Worm (Caenorhabditis elegans) whole organism, L2 larva: Measurements from ENCODE around the gene utx-1.

Experiments
- C34F6.9 ChIP-seq: fragments of 150-350 bp; optimal IDR thresholded peaks from 2 replicates; lab custom pipeline; 2014; ENCODE audit warnings: missing biosample characterization, missing genetic modification characterization
- F13H6.1 ChIP-seq: sonication (generic microtip); optimal IDR thresholded peaks from 2 replicates; lab custom pipeline; 2016; ENCODE audit warnings: missing genetic modification characterization, missing compliant biosample characterization
- Y55F3AM.14 ChIP-seq: fragments of 200-800 bp; sonication (Bioruptor generic); optimal IDR thresholded peaks from 2 replicates; lab custom pipeline; 2018; ENCODE audit warnings: mild to moderate bottlenecking, missing genetic modification characterization, missing compliant biosample characterization
- ZK546.5 ChIP-seq: sonication (generic microtip); optimal IDR thresholded peaks from 2 replicates; lab custom pipeline; 2017; ENCODE audit warnings: missing biosample characterization, missing genetic modification characterization
- aly-2 ChIP-seq: fragments of 150-350 bp; optimal IDR thresholded peaks from 2 replicates; lab custom pipeline; 2014; ENCODE audit warnings: missing biosample characterization, missing genetic modification characterization
- ama-1 ChIP-seq: fragments of 150-350 bp; optimal IDR thresholded peaks from 2 replicates; lab custom pipeline; 2018; ENCODE audit warnings: inconsistent platforms
- blmp-1 ChIP-seq: sonication (generic microtip); optimal IDR thresholded peaks from 2 replicates; lab custom pipeline; 2017; ENCODE audit warnings: missing genetic modification characterization, mild to moderate bottlenecking, missing compliant biosample characterization, antibody characterized with exemption, moderate library complexity; ENCODE audit not compliant: insufficient read depth
- ceh-16 ChIP-seq: fragments of 150-350 bp; optimal IDR thresholded peaks from 2 replicates; lab custom pipeline; 2014; ENCODE audit warnings: missing biosample characterization, missing genetic modification characterization
- ceh-82 ChIP-seq: fragments of 150-350 bp; optimal IDR thresholded peaks from 2 replicates; lab custom pipeline; 2014; ENCODE audit warnings: missing biosample characterization, missing genetic modification characterization
- crh-2 ChIP-seq: sonication (generic microtip); optimal IDR thresholded peaks from 2 replicates; lab custom pipeline; 2017; ENCODE audit warnings: missing biosample characterization, missing genetic modification characterization
- dmd-4 ChIP-seq: sonication (generic microtip); optimal IDR thresholded peaks from 2 replicates; lab custom pipeline; 2017; ENCODE audit warnings: missing biosample characterization, missing genetic modification characterization
- egl-27 ChIP-seq: sonication (generic microtip); optimal IDR thresholded peaks from 3 replicates; lab custom pipeline; 2017; ENCODE audit warnings: missing biosample characterization, missing genetic modification reagents, missing genetic modification characterization
- elt-1 ChIP-seq: fragments of 150-350 bp; optimal IDR thresholded peaks from 2 replicates; lab custom pipeline; 2014; ENCODE audit warnings: missing biosample characterization, missing genetic modification characterization
- elt-3 ChIP-seq: sonication (generic microtip); optimal IDR thresholded peaks from 2 replicates; lab custom pipeline; 2017; ENCODE audit warnings: missing biosample characterization, missing genetic modification characterization
- fos-1 ChIP-seq: fragments of 150-350 bp; optimal IDR thresholded peaks from 2 replicates; lab custom pipeline; 2014; ENCODE audit warnings: missing biosample characterization, missing genetic modification characterization
- gmeb-1 ChIP-seq: fragments of 150-350 bp; optimal IDR thresholded peaks from 2 replicates; lab custom pipeline; 2014; ENCODE audit warnings: missing biosample characterization, missing genetic modification characterization
- lin-11 ChIP-seq: fragments of 150-350 bp; sonication (generic microtip); optimal IDR thresholded peaks from 2 replicates; lab custom pipeline; 2014; ENCODE audit warnings: missing biosample characterization, missing genetic modification characterization, inconsistent platforms, mixed read lengths
- lin-13 ChIP-seq: fragments of 150-350 bp; optimal IDR thresholded peaks from 2 replicates; lab custom pipeline; 2014; ENCODE audit warnings: missing biosample characterization, missing genetic modification reagents, missing genetic modification characterization
- lsy-2 ChIP-seq, 2 experiments: fragments of 150-350 bp in 1 of 2; sonication (generic microtip) in 1 of 2; optimal IDR thresholded peaks; 2 replicates each; lab custom pipeline; 2014 to 2017; ENCODE audit warnings: missing biosample characterization in 2 of 2, missing genetic modification characterization in 2 of 2
- mab-5 ChIP-seq: fragments of 150-350 bp; optimal IDR thresholded peaks from 2 replicates; lab custom pipeline; 2014; ENCODE audit warnings: missing biosample characterization, missing genetic modification characterization
- mbf-1 ChIP-seq: sonication (generic microtip); optimal IDR thresholded peaks from 2 replicates; lab custom pipeline; 2017; ENCODE audit warnings: missing biosample characterization, missing genetic modification characterization
- nhr-10 ChIP-seq: sonication (generic microtip); optimal IDR thresholded peaks from 2 replicates; lab custom pipeline; 2017; ENCODE audit warnings: missing biosample characterization, missing genetic modification characterization
- nhr-11 ChIP-seq: fragments of 150-350 bp; optimal IDR thresholded peaks from 2 replicates; lab custom pipeline; 2014; ENCODE audit warnings: missing biosample characterization, missing genetic modification characterization
- nhr-12 ChIP-seq: fragments of 150-350 bp; optimal IDR thresholded peaks from 2 replicates; lab custom pipeline; 2014; ENCODE audit warnings: missing biosample characterization, missing genetic modification characterization
- nhr-129 ChIP-seq: fragments of 150-350 bp; optimal IDR thresholded peaks from 2 replicates; lab custom pipeline; 2014; ENCODE audit warnings: missing biosample characterization, missing genetic modification characterization
- nhr-21 ChIP-seq: fragments of 150-350 bp; optimal IDR thresholded peaks from 2 replicates; lab custom pipeline; 2014; ENCODE audit warnings: missing biosample characterization, missing genetic modification characterization
- nhr-23 ChIP-seq: fragments of 150-350 bp; optimal IDR thresholded peaks from 2 replicates; lab custom pipeline; 2014; ENCODE audit warnings: missing biosample characterization, missing genetic modification reagents, missing genetic modification characterization
- nhr-237 ChIP-seq: fragments of 150-350 bp; optimal IDR thresholded peaks from 2 replicates; lab custom pipeline; 2014; ENCODE audit warnings: missing biosample characterization, missing genetic modification characterization
- nhr-25 ChIP-seq: fragments of 150-350 bp; sonication (generic microtip); optimal IDR thresholded peaks from 3 replicates; lab custom pipeline; 2014; ENCODE audit warnings: missing biosample characterization, missing genetic modification characterization
- nhr-6 ChIP-seq: fragments of 150-350 bp; optimal IDR thresholded peaks from 2 replicates; lab custom pipeline; 2014; ENCODE audit warnings: missing biosample characterization, missing genetic modification characterization
- peb-1 ChIP-seq: fragments of 150-350 bp; optimal IDR thresholded peaks from 2 replicates; lab custom pipeline; 2014; ENCODE audit warnings: missing biosample characterization, missing genetic modification characterization
- sem-4 ChIP-seq: fragments of 150-350 bp; optimal IDR thresholded peaks from 2 replicates; lab custom pipeline; 2014; ENCODE audit warnings: missing biosample characterization, missing genetic modification reagents, missing genetic modification characterization
- skn-1 ChIP-seq: sonication (generic microtip); optimal IDR thresholded peaks from 2 replicates; lab custom pipeline; 2017; ENCODE audit warnings: missing biosample characterization, missing genetic modification characterization
- sma-3 ChIP-seq: sonication (generic microtip); optimal IDR thresholded peaks from 2 replicates; lab custom pipeline; 2016; ENCODE audit warnings: missing genetic modification reagents, missing genetic modification characterization, missing compliant biosample characterization
- sma-9 ChIP-seq, 2 experiments: fragments of 150-350 bp in 1 of 2; sonication (generic microtip) in 1 of 2; optimal IDR thresholded peaks; 2 replicates each; lab custom pipeline; 2014 to 2016; ENCODE audit warnings: missing genetic modification characterization in 2 of 2, mild to moderate bottlenecking in 1 of 2, missing biosample characterization in 1 of 2, missing compliant biosample characterization in 1 of 2, missing genetic modification reagents in 1 of 2, moderate library complexity in 1 of 2
- snpc-4 ChIP-seq: fragments of 150-350 bp; optimal IDR thresholded peaks from 2 replicates; lab custom pipeline; 2014; ENCODE audit warnings: missing biosample characterization, missing genetic modification characterization
- unc-39 ChIP-seq: fragments of 150-350 bp; optimal IDR thresholded peaks from 2 replicates; lab custom pipeline; 2014; ENCODE audit warnings: missing biosample characterization, missing genetic modification characterization
- unc-55 ChIP-seq: fragments of 150-350 bp; sonication (generic microtip); optimal IDR thresholded peaks from 3 replicates; lab custom pipeline; 2014; ENCODE audit warnings: missing biosample characterization, missing genetic modification reagents, missing genetic modification characterization
- zag-1 ChIP-seq: fragments of 150-350 bp; optimal IDR thresholded peaks from 2 replicates; lab custom pipeline; 2014; ENCODE audit warnings: missing biosample characterization, missing genetic modification characterization
- ztf-1 ChIP-seq: fragments of 200-800 bp; sonication (Bioruptor generic); conservative IDR thresholded peaks from 2 replicates; pipeline ENCODE4 v1.3.6; 2022; ENCODE audit warnings: missing genetic modification characterization, missing compliant biosample characterization
- ztf-11 ChIP-seq: sonication (generic microtip); optimal IDR thresholded peaks from 2 replicates; lab custom pipeline; 2017; ENCODE audit warnings: missing biosample characterization, missing genetic modification characterization
- ztf-4 ChIP-seq: fragments of 150-350 bp; optimal IDR thresholded peaks from 2 replicates; lab custom pipeline; 2014; ENCODE audit warnings: missing biosample characterization, missing genetic modification characterization

utx-1 gene

DNA sequence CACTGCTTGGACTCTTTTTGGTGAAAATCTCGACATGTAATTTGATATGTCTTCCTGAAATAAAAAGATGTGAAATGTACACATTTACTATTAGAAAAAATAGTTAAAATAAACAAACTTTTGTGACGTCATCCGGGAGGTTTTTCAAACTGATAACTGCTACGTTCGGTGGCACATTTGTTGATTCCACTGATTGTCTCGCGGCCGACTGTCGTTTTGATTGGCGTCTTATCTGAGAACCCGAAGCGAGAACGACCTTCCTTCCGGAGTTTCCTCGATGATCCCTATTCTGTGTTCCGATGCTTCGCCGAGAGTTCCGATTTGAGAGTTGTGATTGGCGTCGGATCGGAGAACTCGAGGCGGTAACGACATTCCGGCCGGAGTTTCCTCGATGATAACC is 47.2 kb downstream of the utx-1 start:
- TF ChIP-seq nhr-12, result no peak
- TF ChIP-seq unc-39 (tag; lab: Kevin White, UChicago), result no peak
- TF ChIP-seq unc-55 (GFP tag; lab: Kevin White, UChicago), result no peak
- TF ChIP-seq fos-1 (tag; lab: Kevin White, UChicago), result peak; percentile 45
- TF ChIP-seq sma-9 (GFP tag; optimal IDR thresholded peaks at IDR 0.05; lab: Kevin White, UChicago), result peak; percentile 16
- no peak for TF ChIP-seq sma-9 (tag; optimal IDR thresholded peaks at IDR 0.05; lab: Kevin White, UChicago)

DNA sequence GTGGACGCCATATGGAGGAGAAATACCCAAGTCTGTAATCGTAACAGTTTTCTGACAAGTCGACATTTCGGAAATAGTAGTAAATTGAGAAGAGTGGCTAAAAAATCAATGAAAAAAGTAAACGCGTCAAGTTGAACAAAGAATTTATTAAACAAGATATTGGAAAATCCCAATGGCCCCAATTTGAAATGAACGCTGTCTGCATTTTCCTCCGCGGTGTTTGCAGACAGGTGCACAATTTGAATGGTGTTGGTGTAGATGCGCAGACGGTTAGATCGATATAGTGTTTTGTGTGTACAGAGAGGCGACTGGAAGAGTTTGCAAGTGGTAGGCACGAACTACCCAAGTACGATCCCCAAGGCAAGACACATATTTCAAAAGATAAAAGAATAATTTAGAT is 48.1 kb downstream of the utx-1 start, which contains the start of the genes H35N09.2 and H35N09.1:
H35N09.2 (minus strand) TSS at position 54 of the 400 bp plus-strand sequence.
H35N09.1 (plus strand) TSS at position 335 of the 400 bp plus-strand sequence.
- TF ChIP-seq ztf-4 (tag; lab: Kevin White, UChicago) (no peak), nhr-25 (tag; lab: Kevin White, UChicago) (no peak), nhr-237 (tag; lab: Kevin White, UChicago) (no peak), elt-3 (tag; lab: Kevin White, UChicago) (no peak), nhr-6 (tag; lab: Kevin White, UChicago) (no peak), peb-1 (tag; lab: Kevin White, UChicago) (no peak), fos-1 (tag; lab: Kevin White, UChicago) (peak; percentile 38), ZK546.5 (tag; lab: Kevin White, UChicago) (no peak), nhr-11 (tag; lab: Kevin White, UChicago) (no peak), sma-9 (GFP tag; optimal IDR thresholded peaks at IDR 0.05; lab: Kevin White, UChicago) (peak; percentile 21), sma-9 (tag; optimal IDR thresholded peaks at IDR 0.05; lab: Kevin White, UChicago) (no peak), mab-5 (tag; lab: Kevin White, UChicago) (no peak), nhr-129 (tag; lab: Kevin White, UChicago) (peak; percentile 70), ama-1 (lab: Kevin White, UChicago) (no peak), skn-1 (tag; lab: Kevin White, UChicago) (no peak), lsy-2 (tag; optimal IDR thresholded peaks at IDR 0.05; lab: Kevin White, UChicago) (peak in 1 of 2 experiments; percentile 40), dmd-4 (tag; lab: Kevin White, UChicago) (no peak), ceh-16 (no peak), sem-4 (tag; lab: Kevin White, UChicago) (peak; percentile 16), gmeb-1 (tag; lab: Kevin White, UChicago) (peak; percentile 42), mbf-1 (no peak), nhr-23 (tag; lab: Kevin White, UChicago) (no peak), F13H6.1 (peak; percentile 23), C34F6.9 (tag; lab: Kevin White, UChicago) (peak; percentile 59), ztf-11 (tag; lab: Kevin White, UChicago) (no peak), aly-2 (tag; lab: Kevin White, UChicago) (no peak), snpc-4 (tag; lab: Kevin White, UChicago) (no peak), crh-2 (tag; lab: Kevin White, UChicago) (no peak), lin-11 (tag; lab: Kevin White, UChicago) (no peak), unc-39 (tag; lab: Kevin White, UChicago) (no peak), nhr-21 (tag; lab: Kevin White, UChicago) (no peak), ceh-82 (tag; lab: Kevin White, UChicago) (no peak), nhr-12 (no peak), sma-3 (peak; percentile 3), elt-1 (tag; lab: Kevin White, UChicago) (no peak), ztf-1 (no peak), blmp-1 (no peak), nhr-10 (tag; lab: Kevin White, UChicago) (no peak), zag-1 (tag; lab: Kevin White, UChicago) (no peak), lin-13 (no peak), egl-27 (no peak), unc-55 (GFP tag; lab: Kevin White, UChicago) (peak; percentile 62), Y55F3AM.14 (GFP tag; lab: Kevin White, UChicago) (no peak)
